Worm (Caenorhabditis elegans): ENCODE measurements around the gene R53.8.
"Not testable (repeated sequence)": the region's sequence is repeated elsewhere in the genome, so short reads cannot be mapped to it uniquely, and the experiment has no call there.

R53.8 gene

ce11 chrII:10006266-10006665 is 29.8 kb downstream of the R53.8 start, which contains the start of gene ZK892.4:
Gene ZK892.4 (plus strand): TSS chrII:10006566.
- TF ChIP-seq ref-1 (GFP tag; conservative IDR thresholded peaks at IDR 0.05); tab-1 (GFP tag; IDR thresholded peaks at IDR 0.05); T22C8.4 (GFP tag; IDR thresholded peaks at IDR 0.05): not testable (repeated sequence)

- TF ChIP-seq ztf-29 (GFP tag; IDR thresholded peaks at IDR 0.05), result no peak
- TF ChIP-seq med-1 (GFP tag; optimal IDR thresholded peaks at IDR 0.05; ENCODE audit: insufficient read depth), result no peak
- TF ChIP-seq ref-1 (GFP tag; conservative IDR thresholded peaks at IDR 0.05), result no peak
- no peak for TF ChIP-seq cog-1 (tag; optimal IDR thresholded peaks at IDR 0.05)
- TF ChIP-seq klf-2 (GFP tag; conservative IDR thresholded peaks at IDR 0.05), result no peak
- TF ChIP-seq tab-1 (GFP tag; IDR thresholded peaks at IDR 0.05), result no peak
- TF ChIP-seq ztf-23 (GFP tag; IDR thresholded peaks at IDR 0.05), result no peak
- TF ChIP-seq T22C8.4 (GFP tag; IDR thresholded peaks at IDR 0.05), result no peak
- TF ChIP-seq flt-1 (GFP tag; IDR thresholded peaks at IDR 0.05), result no peak
Measured at ce11 chrII:10007917-10008316, 31.4 kb downstream of the R53.8 start, which contains the start of gene ZK892.5. Gene ZK892.5 (plus strand): TSS chrII:10008217.

ce11 chrII:10008552-10008951 is 32.0 kb downstream of the R53.8 start:
- TF ChIP-seq T22C8.4 (GFP tag; IDR thresholded peaks at IDR 0.05), result no peak
- no peak for TF ChIP-seq ref-1 (GFP tag; conservative IDR thresholded peaks at IDR 0.05)
- no peak for TF ChIP-seq ztf-23 (GFP tag; IDR thresholded peaks at IDR 0.05)
- TF ChIP-seq tab-1 (GFP tag; IDR thresholded peaks at IDR 0.05), result no peak
- TF ChIP-seq med-1 (GFP tag; optimal IDR thresholded peaks at IDR 0.05; ENCODE audit: insufficient read depth), result no peak
- no peak for TF ChIP-seq cog-1 (tag; optimal IDR thresholded peaks at IDR 0.05)
- no peak for TF ChIP-seq klf-2 (GFP tag; conservative IDR thresholded peaks at IDR 0.05)
- no peak for TF ChIP-seq flt-1 (GFP tag; IDR thresholded peaks at IDR 0.05)
- TF ChIP-seq ztf-29 (GFP tag; IDR thresholded peaks at IDR 0.05), result no peak

- TF ChIP-seq tab-1 (GFP tag; IDR thresholded peaks at IDR 0.05), result no peak
- TF ChIP-seq ref-1 (GFP tag; conservative IDR thresholded peaks at IDR 0.05), result no peak
- no peak for TF ChIP-seq ztf-29 (GFP tag; IDR thresholded peaks at IDR 0.05)
- no peak for TF ChIP-seq klf-2 (GFP tag; conservative IDR thresholded peaks at IDR 0.05)
- TF ChIP-seq ztf-23 (GFP tag; IDR thresholded peaks at IDR 0.05), result no peak
- no peak for TF ChIP-seq med-1 (GFP tag; optimal IDR thresholded peaks at IDR 0.05; ENCODE audit: insufficient read depth)
- no peak for TF ChIP-seq flt-1 (GFP tag; IDR thresholded peaks at IDR 0.05)
- TF ChIP-seq cog-1 (tag; optimal IDR thresholded peaks at IDR 0.05), result no peak
- TF ChIP-seq T22C8.4 (GFP tag; IDR thresholded peaks at IDR 0.05), result no peak
Measured at ce11 chrII:10010914-10011313, 34.4 kb downstream of the R53.8 start.

- no peak for TF ChIP-seq tab-1 (GFP tag; IDR thresholded peaks at IDR 0.05)
- no peak for TF ChIP-seq med-1 (GFP tag; optimal IDR thresholded peaks at IDR 0.05; ENCODE audit: insufficient read depth)
- no peak for TF ChIP-seq ztf-29 (GFP tag; IDR thresholded peaks at IDR 0.05)
- TF ChIP-seq T22C8.4 (GFP tag; IDR thresholded peaks at IDR 0.05), result no peak
- no peak for TF ChIP-seq ref-1 (GFP tag; conservative IDR thresholded peaks at IDR 0.05)
- no peak for TF ChIP-seq klf-2 (GFP tag; conservative IDR thresholded peaks at IDR 0.05)
- no peak for TF ChIP-seq flt-1 (GFP tag; IDR thresholded peaks at IDR 0.05)
- TF ChIP-seq ztf-23 (GFP tag; IDR thresholded peaks at IDR 0.05), result no peak
- no peak for TF ChIP-seq cog-1 (tag; optimal IDR thresholded peaks at IDR 0.05)
Measured at ce11 chrII:10011733-10012132, 35.2 kb downstream of the R53.8 start.

- no peak for TF ChIP-seq klf-2 (GFP tag; conservative IDR thresholded peaks at IDR 0.05)
- no peak for TF ChIP-seq ztf-29 (GFP tag; IDR thresholded peaks at IDR 0.05)
- TF ChIP-seq ref-1 (GFP tag; conservative IDR thresholded peaks at IDR 0.05), result no peak
- no peak for TF ChIP-seq T22C8.4 (GFP tag; IDR thresholded peaks at IDR 0.05)
Measured at ce11 chrII:10012490-10012889, 36.0 kb downstream of the R53.8 start.

- TF ChIP-seq klf-2 (GFP tag; conservative IDR thresholded peaks at IDR 0.05), result no peak
- no peak for TF ChIP-seq T22C8.4 (GFP tag; IDR thresholded peaks at IDR 0.05)
- TF ChIP-seq ztf-29 (GFP tag; IDR thresholded peaks at IDR 0.05), result no peak
- no peak for TF ChIP-seq med-1 (GFP tag; optimal IDR thresholded peaks at IDR 0.05; ENCODE audit: insufficient read depth)
- TF ChIP-seq ztf-23 (GFP tag; IDR thresholded peaks at IDR 0.05), result no peak
- no peak for TF ChIP-seq ref-1 (GFP tag; conservative IDR thresholded peaks at IDR 0.05)
- no peak for TF ChIP-seq cog-1 (tag; optimal IDR thresholded peaks at IDR 0.05)
- TF ChIP-seq flt-1 (GFP tag; IDR thresholded peaks at IDR 0.05), result no peak
- no peak for TF ChIP-seq tab-1 (GFP tag; IDR thresholded peaks at IDR 0.05)
Measured at ce11 chrII:10014384-10014783, 37.9 kb downstream of the R53.8 start.

- TF ChIP-seq ztf-29 (GFP tag; IDR thresholded peaks at IDR 0.05) (no peak), T22C8.4 (GFP tag; IDR thresholded peaks at IDR 0.05) (no peak), tab-1 (GFP tag; IDR thresholded peaks at IDR 0.05) (no peak), med-1 (GFP tag; optimal IDR thresholded peaks at IDR 0.05; ENCODE audit: insufficient read depth) (no peak), ref-1 (GFP tag; conservative IDR thresholded peaks at IDR 0.05) (no peak), klf-2 (GFP tag; conservative IDR thresholded peaks at IDR 0.05) (no peak), flt-1 (GFP tag; IDR thresholded peaks at IDR 0.05) (no peak), ztf-23 (GFP tag; IDR thresholded peaks at IDR 0.05) (no peak), cog-1 (tag; optimal IDR thresholded peaks at IDR 0.05) (no peak)
Measured at ce11 chrII:10016013-10016412, 39.5 kb downstream of the R53.8 start, which contains the start of gene lec-2. Gene lec-2 (minus strand): TSS chrII:10016183.

ce11 chrII:10017528-10017927 is 41.0 kb downstream of the R53.8 start:
- TF ChIP-seq flt-1 (GFP tag; IDR thresholded peaks at IDR 0.05), result no peak
- no peak for TF ChIP-seq T22C8.4 (GFP tag; IDR thresholded peaks at IDR 0.05)
- no peak for TF ChIP-seq ref-1 (GFP tag; conservative IDR thresholded peaks at IDR 0.05)
- TF ChIP-seq klf-2 (GFP tag; conservative IDR thresholded peaks at IDR 0.05), result no peak
- TF ChIP-seq tab-1 (GFP tag; IDR thresholded peaks at IDR 0.05), result no peak
- no peak for TF ChIP-seq ztf-29 (GFP tag; IDR thresholded peaks at IDR 0.05)
- TF ChIP-seq ztf-23 (GFP tag; IDR thresholded peaks at IDR 0.05), result no peak
- TF ChIP-seq cog-1 (tag; optimal IDR thresholded peaks at IDR 0.05), result no peak
- no peak for TF ChIP-seq med-1 (GFP tag; optimal IDR thresholded peaks at IDR 0.05; ENCODE audit: insufficient read depth)

ce11 chrII:10019669-10020068 is 43.2 kb downstream of the R53.8 start:
- no peak for TF ChIP-seq ztf-23 (GFP tag; IDR thresholded peaks at IDR 0.05)

All from whole organism, midembryonic.